Worm (Caenorhabditis elegans): Measurements from ENCODE around the gene F44A6.5.

The F44A6.5 gene

ce11 chrX:10188493-10188895 is 30.2 kb downstream of the F44A6.5 start (continued):
- TF ChIP-seq sma-9 (GFP tag; optimal IDR thresholded peaks at IDR 0.05), result peak; percentile 12
- no peak for TF ChIP-seq sma-9 (tag; optimal IDR thresholded peaks at IDR 0.05)
- TF ChIP-seq zag-1 (tag; optimal IDR thresholded peaks at IDR 0.05), result peak; percentile 87
- TF ChIP-seq ztf-4 (tag; optimal IDR thresholded peaks at IDR 0.05), result peak; percentile 83
- peak; percentile 74 for TF ChIP-seq nhr-21 (tag; optimal IDR thresholded peaks at IDR 0.05)

ce11 chrX:10184708-10185107 is 34.0 kb downstream of the F44A6.5 start:
- TF ChIP-seq nhr-25 (tag; optimal IDR thresholded peaks at IDR 0.05), result no peak

ce11 chrX:10183695-10184094 is 35.0 kb downstream of the F44A6.5 start, which contains the start of gene arrd-28:
Gene arrd-28 (plus strand): TSS chrX:10183995.
- no peak for TF ChIP-seq ztf-4 (tag; optimal IDR thresholded peaks at IDR 0.05)
- no peak for TF ChIP-seq nhr-11 (tag; optimal IDR thresholded peaks at IDR 0.05)
- TF ChIP-seq zag-1 (tag; optimal IDR thresholded peaks at IDR 0.05), result no peak

- TF ChIP-seq zag-1 (tag; optimal IDR thresholded peaks at IDR 0.05), result no peak
- TF ChIP-seq unc-55 (GFP tag; optimal IDR thresholded peaks at IDR 0.05), result no peak
- no peak for TF ChIP-seq elt-1 (tag; optimal IDR thresholded peaks at IDR 0.05)
- no peak for TF ChIP-seq C34F6.9 (tag; optimal IDR thresholded peaks at IDR 0.05)
- TF ChIP-seq nhr-12 (tag; optimal IDR thresholded peaks at IDR 0.05), result no peak
- TF ChIP-seq sem-4 (tag; optimal IDR thresholded peaks at IDR 0.05), result no peak
- no peak for TF ChIP-seq ztf-1 (GFP tag; conservative IDR thresholded peaks at IDR 0.05)
- no peak for TF ChIP-seq crh-2 (tag; optimal IDR thresholded peaks at IDR 0.05)
- no peak for TF ChIP-seq nhr-11 (tag; optimal IDR thresholded peaks at IDR 0.05)
- no peak for TF ChIP-seq peb-1 (tag; optimal IDR thresholded peaks at IDR 0.05)
- TF ChIP-seq gmeb-1 (tag; optimal IDR thresholded peaks at IDR 0.05), result no peak
- TF ChIP-seq snpc-4 (tag; optimal IDR thresholded peaks at IDR 0.05), result no peak
- no peak for TF ChIP-seq ztf-11 (tag; optimal IDR thresholded peaks at IDR 0.05)
- TF ChIP-seq blmp-1 (tag; optimal IDR thresholded peaks at IDR 0.05; ENCODE audit: insufficient read depth), result no peak
- TF ChIP-seq nhr-10 (tag; optimal IDR thresholded peaks at IDR 0.05), result no peak
- TF ChIP-seq lin-13 (GFP tag; optimal IDR thresholded peaks at IDR 0.05), result no peak
- TF ChIP-seq alr-1 (tag; optimal IDR thresholded peaks at IDR 0.05), result no peak
- TF ChIP-seq ceh-82 (tag; optimal IDR thresholded peaks at IDR 0.05), result no peak
- TF ChIP-seq ceh-16 (tag; optimal IDR thresholded peaks at IDR 0.05), result no peak
- TF ChIP-seq unc-62 (GFP tag; optimal IDR thresholded peaks at IDR 0.05), result no peak
These were observed 36.1 kb downstream of the F44A6.5 start for ce11 chrX:10182613-10183012.

- TF ChIP-seq ceh-82 (tag; optimal IDR thresholded peaks at IDR 0.05) (no peak), nhr-10 (tag; optimal IDR thresholded peaks at IDR 0.05) (no peak), Y55F3AM.14 (GFP tag; optimal IDR thresholded peaks at IDR 0.05) (no peak), nhr-6 (tag; optimal IDR thresholded peaks at IDR 0.05) (no peak), lin-39 (tag; optimal IDR thresholded peaks at IDR 0.05) (no peak), sma-3 (GFP tag; optimal IDR thresholded peaks at IDR 0.05) (no peak), ztf-4 (tag; optimal IDR thresholded peaks at IDR 0.05) (no peak), gmeb-1 (tag; optimal IDR thresholded peaks at IDR 0.05) (no peak), elt-1 (tag; optimal IDR thresholded peaks at IDR 0.05) (no peak), R02D3.7 (tag; optimal IDR thresholded peaks at IDR 0.05) (no peak), nhr-129 (tag; optimal IDR thresholded peaks at IDR 0.05) (peak; percentile 61), unc-39 (tag; optimal IDR thresholded peaks at IDR 0.05) (no peak), dmd-4 (tag; optimal IDR thresholded peaks at IDR 0.05) (no peak), mab-5 (tag; optimal IDR thresholded peaks at IDR 0.05) (no peak), lin-13 (GFP tag; optimal IDR thresholded peaks at IDR 0.05) (no peak), F13H6.1 (tag; optimal IDR thresholded peaks at IDR 0.05) (peak; percentile 48), nhr-77 (tag; optimal IDR thresholded peaks at IDR 0.05) (no peak), sma-9 (GFP tag; optimal IDR thresholded peaks at IDR 0.05) (peak; percentile 53), sma-9 (tag; optimal IDR thresholded peaks at IDR 0.05) (no peak), ama-1 (optimal IDR thresholded peaks at IDR 0.05) (no peak)
These were observed 42.4 kb downstream of the F44A6.5 start, which contains the start of gene ncs-4 for ce11 chrX:10176295-10176694. Gene ncs-4 (plus strand): TSS chrX:10176521.
